Worm (Caenorhabditis elegans) whole organism, L4 larva: ENCODE data around the gene F56C4.4.

Experiments used
- D1046.2 ChIP-seq: fragments of 200-800 bp; sonication (Bioruptor generic); IDR thresholded peaks from 2 replicates; pipeline ENCODE4 v1.3.6; 2022; ENCODE audit warnings: missing genetic modification characterization, missing compliant biosample characterization
- F49E8.2 ChIP-seq: sonication (generic microtip); optimal IDR thresholded peaks from 2 replicates; lab custom pipeline; 2016; ENCODE audit warnings: missing compliant biosample characterization, mild to moderate bottlenecking, missing genetic modification characterization, borderline replicate concordance
- T26A8.4 ChIP-seq: fragments of 200-800 bp; sonication (Bioruptor generic); IDR thresholded peaks from 2 replicates; pipeline ENCODE4 v1.3.6; 2022; ENCODE audit warnings: missing genetic modification characterization, missing compliant biosample characterization
- ceh-20 ChIP-seq: fragments of 200-800 bp; sonication (Bioruptor generic); IDR thresholded peaks from 2 replicates; pipeline ENCODE4 v1.3.6; 2022; ENCODE audit warnings: missing genetic modification reagents, missing genetic modification characterization, missing compliant biosample characterization
- ceh-28 ChIP-seq: fragments of 150-350 bp; optimal IDR thresholded peaks from 2 replicates; lab custom pipeline; 2014; ENCODE audit warnings: missing biosample characterization, missing genetic modification reagents, missing genetic modification characterization
- cey-2 ChIP-seq: sonication (generic microtip); optimal IDR thresholded peaks from 3 replicates; lab custom pipeline; 2017; ENCODE audit warnings: missing genetic modification characterization, mild to moderate bottlenecking, missing compliant biosample characterization, antibody characterized with exemption, borderline replicate concordance; ENCODE audit not compliant: insufficient read depth
- daf-12 ChIP-seq: fragments of 150-350 bp; optimal IDR thresholded peaks from 2 replicates; lab custom pipeline; 2014; ENCODE audit warnings: missing biosample characterization, missing genetic modification reagents, missing genetic modification characterization
- dmd-6 ChIP-seq: fragments of 200-800 bp; sonication (Bioruptor generic); IDR thresholded peaks from 2 replicates; pipeline ENCODE4 v1.3.6; 2022; ENCODE audit warnings: missing genetic modification reagents, missing genetic modification characterization, missing compliant biosample characterization
- hlh-11 ChIP-seq: fragments of 200-800 bp; sonication (Bioruptor generic); optimal IDR thresholded peaks from 2 replicates; lab custom pipeline; 2018; ENCODE audit warnings: mild to moderate bottlenecking, missing genetic modification characterization, missing compliant biosample characterization
- hlh-30 ChIP-seq: sonication (generic microtip); optimal IDR thresholded peaks from 2 replicates; lab custom pipeline; 2017; ENCODE audit warnings: antibody characterized with exemption, mild to moderate bottlenecking, missing genetic modification characterization, missing compliant biosample characterization; ENCODE audit not compliant: insufficient read depth
- hmg-1.1 ChIP-seq: fragments of 200-800 bp; sonication (Bioruptor generic); IDR thresholded peaks from 2 replicates; pipeline ENCODE4 v1.3.6; 2022; ENCODE audit warnings: missing genetic modification reagents, missing genetic modification characterization, missing compliant biosample characterization
- jun-1 ChIP-seq: fragments of 150-350 bp; optimal IDR thresholded peaks from 2 replicates; lab custom pipeline; 2014; ENCODE audit warnings: missing biosample characterization, missing genetic modification reagents, missing genetic modification characterization
- lim-7 ChIP-seq: fragments of 200-800 bp; sonication (Bioruptor generic); IDR thresholded peaks from 2 replicates; pipeline ENCODE4 v1.3.6; 2022; ENCODE audit warnings: missing genetic modification characterization, missing compliant biosample characterization
- lin-1 ChIP-seq: fragments of 200-800 bp; sonication (Bioruptor generic); IDR thresholded peaks from 2 replicates; pipeline ENCODE4 v1.3.6; 2022; ENCODE audit warnings: missing genetic modification reagents, missing genetic modification characterization, missing compliant biosample characterization
- lin-39 ChIP-seq: fragments of 150-350 bp; optimal IDR thresholded peaks from 2 replicates; lab custom pipeline; 2014; ENCODE audit warnings: missing biosample characterization, missing genetic modification reagents, missing genetic modification characterization
- lir-3 ChIP-seq: sonication (generic microtip); optimal IDR thresholded peaks from 2 replicates; lab custom pipeline; 2016; ENCODE audit warnings: mild to moderate bottlenecking, missing genetic modification characterization, missing compliant biosample characterization
- mxl-3 ChIP-seq: fragments of 200-800 bp; sonication (Bioruptor generic); optimal IDR thresholded peaks from 2 replicates; lab custom pipeline; 2018; ENCODE audit warnings: mild to moderate bottlenecking, missing genetic modification characterization, missing compliant biosample characterization
- nhr-28 ChIP-seq: fragments of 150-350 bp; optimal IDR thresholded peaks from 2 replicates; lab custom pipeline; 2014; ENCODE audit warnings: missing biosample characterization, missing genetic modification characterization
- nhr-76 ChIP-seq: fragments of 150-350 bp; optimal IDR thresholded peaks from 2 replicates; lab custom pipeline; 2014; ENCODE audit warnings: missing biosample characterization, missing genetic modification characterization
- spr-3 ChIP-seq: fragments of 200-800 bp; sonication (Bioruptor generic); optimal IDR thresholded peaks from 2 replicates; lab custom pipeline; 2018; ENCODE audit warnings: mild to moderate bottlenecking, missing genetic modification characterization, missing compliant biosample characterization
- tra-1 ChIP-seq: fragments of 200-800 bp; sonication (Bioruptor generic); IDR thresholded peaks from 2 replicates; pipeline ENCODE4 v1.3.6; 2022; ENCODE audit warnings: missing genetic modification reagents, missing genetic modification characterization, missing compliant biosample characterization
- unc-62 ChIP-seq, 3 experiments: fragments of 150-350 bp in 1 of 3; sonication (generic microtip); optimal IDR thresholded peaks in 2 of 3; peaks in 1 of 3; 1 replicate in 1 of 3; 2 replicates in 2 of 3; lab custom pipeline; 2014 to 2017; ENCODE audit warnings: missing biosample characterization in 3 of 3, missing genetic modification characterization in 3 of 3, missing genetic modification reagents in 3 of 3, missing genotype in 1 of 3
- vab-7 ChIP-seq: fragments of 200-800 bp; sonication (Bioruptor generic); IDR thresholded peaks from 2 replicates; pipeline ENCODE4 v1.3.6; 2022; ENCODE audit warnings: missing genetic modification reagents, missing genetic modification characterization, missing compliant biosample characterization
- zfp-2 ChIP-seq: sonication (generic microtip); optimal IDR thresholded peaks from 2 replicates; lab custom pipeline; 2016; ENCODE audit warnings: mild to moderate bottlenecking, missing genetic modification characterization, missing compliant biosample characterization
- zfp-3 ChIP-seq: fragments of 200-800 bp; sonication (Bioruptor generic); conservative IDR thresholded peaks from 2 replicates; pipeline ENCODE4 v1.3.6; 2022; ENCODE audit warnings: missing genetic modification reagents, missing genetic modification characterization, missing compliant biosample characterization
- ztf-11 ChIP-seq: fragments of 150-350 bp; optimal IDR thresholded peaks from 2 replicates; lab custom pipeline; 2014; ENCODE audit warnings: missing biosample characterization, missing genetic modification characterization
- ztf-7 ChIP-seq: fragments of 150-350 bp; optimal IDR thresholded peaks from 2 replicates; lab custom pipeline; 2014; ENCODE audit warnings: missing biosample characterization, missing genetic modification characterization

Gene F56C4.4

ce11 chrIV:10620811-10621210 lies 10.3 kb downstream of the F56C4.4 start, which contains the start of gene R09H10.7:
Gene R09H10.7, plus strand, starts transcription at chrIV:10621111.
- TF ChIP-seq zfp-3 (GFP tag; lab: Robert Waterston, UW) (0 out of 2 replicates have a peak, but pooled peaks have one; percentile 33), vab-7 (GFP tag; lab: Robert Waterston, UW) (no peak), lim-7 (GFP tag; lab: Robert Waterston, UW) (no peak)

ce11 chrIV:10617099-10617498 lies 14.0 kb downstream of the F56C4.4 start:
- peak in 1 of 2 experiments; percentile 92 for TF ChIP-seq unc-62 (GFP tag; optimal IDR thresholded peaks at IDR 0.05 in 1 of 2; lab: Kevin White, UChicago)
- no peak for TF ChIP-seq unc-62 (tag; optimal IDR thresholded peaks at IDR 0.05; lab: Kevin White, UChicago)
- peak; percentile 2 for TF ChIP-seq cey-2 (tag; lab: Kevin White, UChicago)
- no peak for TF ChIP-seq spr-3 (GFP tag; lab: Kevin White, UChicago)
- peak; percentile 19 for TF ChIP-seq hlh-30

- no peak for TF ChIP-seq ztf-7 (tag; lab: Kevin White, UChicago)
- TF ChIP-seq tra-1 (GFP tag; lab: Robert Waterston, UW), result no peak
- TF ChIP-seq mxl-3 (GFP tag; lab: Kevin White, UChicago), result peak; percentile 37
- no peak for TF ChIP-seq lin-1 (GFP tag; lab: Robert Waterston, UW)
- TF ChIP-seq unc-62 (GFP tag; optimal IDR thresholded peaks at IDR 0.05 in 1 of 2; lab: Kevin White, UChicago), result peak in 1 of 2 experiments; percentile 78
- no peak for TF ChIP-seq unc-62 (tag; optimal IDR thresholded peaks at IDR 0.05; lab: Kevin White, UChicago)
Measured at ce11 chrIV:10616366-10616765, 14.7 kb downstream of the F56C4.4 start.

DNA sequence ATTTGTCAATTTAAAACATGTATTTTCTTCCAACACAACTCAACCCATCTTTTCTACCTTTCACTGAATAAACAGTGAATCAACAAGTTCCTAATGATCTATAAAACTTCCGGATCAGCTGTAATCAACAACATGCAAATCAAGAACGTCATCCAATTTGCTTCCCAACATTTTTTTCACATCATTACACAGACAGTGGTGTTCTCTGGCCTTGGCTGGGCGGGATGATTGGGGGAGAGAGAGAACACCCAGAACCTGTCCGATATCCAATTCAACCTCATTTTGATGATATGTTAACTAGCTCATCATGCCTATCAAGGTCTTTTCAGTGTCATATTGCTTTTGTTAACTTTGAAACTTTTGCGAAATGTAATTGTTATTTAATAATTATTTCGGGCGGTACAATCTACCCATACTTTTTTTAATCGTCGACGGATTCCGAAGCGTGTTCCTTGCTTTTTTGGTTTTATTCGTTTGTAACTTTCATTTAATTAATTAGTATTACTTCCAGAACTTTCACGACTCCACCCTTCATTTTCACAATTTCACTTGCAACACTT lies 16.1 kb downstream of the F56C4.4 start, which contains the start of gene ptr-14:
Gene ptr-14 (plus strand): TSS at position 510 of the 560 bp plus-strand sequence.
- TF ChIP-seq hlh-11 (peak; percentile 41), zfp-2 (no peak), hmg-1.1 (GFP tag; lab: Robert Waterston, UW) (no peak), nhr-28 (peak; percentile 3), lir-3 (tag; lab: Kevin White, UChicago) (no peak), tra-1 (GFP tag; lab: Robert Waterston, UW) (no peak)

DNA sequence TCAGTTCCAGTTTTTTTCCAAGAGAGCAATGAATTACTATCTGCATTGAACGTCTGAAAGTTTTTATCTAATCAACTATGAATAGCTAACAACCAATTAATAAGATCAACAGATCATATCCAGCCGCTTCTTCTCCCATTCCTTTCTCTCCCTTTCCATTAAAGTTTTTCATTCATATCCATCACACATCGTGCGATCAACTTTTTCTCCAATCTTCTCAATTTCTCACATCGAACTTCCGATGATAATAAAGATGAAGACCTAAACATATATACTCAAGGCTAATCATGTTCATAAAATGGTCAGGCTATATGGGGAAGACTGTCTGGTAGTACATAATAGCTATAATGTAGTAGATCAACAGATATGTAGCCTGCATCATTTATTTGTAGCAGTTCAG lies 18.8 kb downstream of the F56C4.4 start:
- TF ChIP-seq ceh-20 (GFP tag; lab: Robert Waterston, UW) (no peak), jun-1 (tag; lab: Kevin White, UChicago) (no peak), T26A8.4 (GFP tag; lab: Robert Waterston, UW) (no peak), daf-12 (tag; lab: Kevin White, UChicago) (no peak), F49E8.2 (tag; lab: Kevin White, UChicago) (no peak), ceh-28 (tag; lab: Kevin White, UChicago) (no peak), D1046.2 (GFP tag; lab: Robert Waterston, UW) (no peak)

ce11 chrIV:10609920-10610319 lies 21.1 kb downstream of the F56C4.4 start:
- peak; percentile 48 for TF ChIP-seq nhr-28
- TF ChIP-seq F49E8.2 (tag; lab: Kevin White, UChicago), result no peak
- peak; percentile 11; the same call in 1 of the 2 replicates for TF ChIP-seq dmd-6 (GFP tag; lab: Robert Waterston, UW)
- peak; percentile 39 for TF ChIP-seq nhr-76 (tag; lab: Kevin White, UChicago)

DNA sequence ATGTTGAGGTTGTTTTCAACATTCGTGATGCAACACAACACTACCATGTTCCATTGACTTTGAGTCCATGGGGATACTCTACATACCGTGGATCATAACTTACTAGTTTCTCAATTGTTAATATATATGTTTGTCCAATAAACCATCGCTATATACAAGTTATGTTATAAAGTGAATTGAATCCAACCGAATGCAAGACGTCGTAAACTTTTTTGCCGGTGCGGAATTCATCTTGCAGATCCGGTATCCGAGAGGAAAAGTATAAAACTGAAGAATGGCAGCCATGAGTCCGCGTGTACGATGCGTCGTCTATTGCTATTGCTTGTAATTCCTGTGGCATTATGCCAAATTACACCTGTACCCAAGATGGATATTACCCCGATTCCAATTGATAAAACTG lies 22.8 kb downstream of the F56C4.4 start, which contains the start of gene R09H10.6:
Gene R09H10.6 (plus strand): TSS at position 301 of the 400 bp plus-strand sequence.
- TF ChIP-seq unc-62 (GFP tag; optimal IDR thresholded peaks at IDR 0.05 in 1 of 2; lab: Kevin White, UChicago), result peak in 1 of 2 experiments; percentile 63
- TF ChIP-seq unc-62 (tag; optimal IDR thresholded peaks at IDR 0.05; lab: Kevin White, UChicago), result no peak
- TF ChIP-seq lin-39, result no peak
- TF ChIP-seq ztf-11 (tag; lab: Kevin White, UChicago), result no peak
